Fruit fly (Drosophila melanogaster) S2 (cell line): ENCODE data around the gene Kr-h1.

Experiments used
- CG8478 ChIP-seq: fragments of >200 bp; optimal IDR thresholded peaks from 2 replicates; lab custom pipeline; 2018
- CTCF ChIP-seq, 2 experiments: fragments of >200 bp; optimal IDR thresholded peaks; 2 replicates each; lab custom pipeline; 2018

- TF ChIP-seq CTCF (optimal IDR thresholded peaks at IDR 0.05; lab: Kevin White, UChicago) (no peak), CG8478 (lab: Kevin White, UChicago) (no peak)
Observed at dm6 chr2L:6065823-6066222, 16.6 kb upstream of the Kr-h1 start, which contains the start of the genes Fbw5 and CG9147.
